Worm (Caenorhabditis elegans) whole organism, L1 larva: ENCODE results near the gene C30H6.5.

ENCODE experiments used
- egl-13 ChIP-seq: sonication (generic microtip); optimal IDR thresholded peaks from 2 replicates; lab custom pipeline; 2016; ENCODE audit warnings: missing genotype, missing genetic modification reagents, missing genetic modification characterization, missing compliant biosample characterization
- fkh-10 ChIP-seq: sonication (generic microtip); optimal IDR thresholded peaks from 2 replicates; lab custom pipeline; 2017; ENCODE audit warnings: missing biosample characterization, missing genetic modification reagents, missing genetic modification characterization
- fos-1 ChIP-seq: fragments of 150-350 bp; optimal IDR thresholded peaks from 2 replicates; lab custom pipeline; 2014; ENCODE audit warnings: missing biosample characterization, missing genetic modification characterization
- grh-1 ChIP-seq: fragments of 200-800 bp; sonication (Bioruptor generic); IDR thresholded peaks from 2 replicates; pipeline ENCODE4 v1.3.6; 2022; ENCODE audit warnings: missing genetic modification reagents, missing genetic modification characterization, missing compliant biosample characterization
- hpl-2 ChIP-seq: fragments of 150-350 bp; optimal IDR thresholded peaks from 2 replicates; lab custom pipeline; 2014; ENCODE audit warnings: missing biosample characterization, missing genetic modification reagents, missing genetic modification characterization
- lin-35 ChIP-seq, 2 experiments: fragments of 150-350 bp; optimal IDR thresholded peaks; 2 replicates each; lab custom pipeline; 2014; ENCODE audit warnings: missing biosample characterization in 2 of 2, missing genetic modification characterization in 2 of 2, missing genetic modification reagents in 2 of 2
- lin-39 ChIP-seq: fragments of 150-350 bp; optimal IDR thresholded peaks from 2 replicates; lab custom pipeline; 2014; ENCODE audit warnings: missing biosample characterization, missing genetic modification reagents, missing genetic modification characterization
- nhr-85 ChIP-seq: sonication (generic microtip); peaks from one replicate; lab custom pipeline; 2016; ENCODE audit warnings: missing genetic modification characterization, inconsistent platforms, missing compliant biosample characterization
- nhr-90 ChIP-seq: sonication (generic microtip); optimal IDR thresholded peaks from 2 replicates; lab custom pipeline; 2016; ENCODE audit warnings: mild to moderate bottlenecking, missing genetic modification characterization, missing compliant biosample characterization; ENCODE audit not compliant: poor library complexity
- snpc-4 ChIP-seq: fragments of 150-350 bp; optimal IDR thresholded peaks from 2 replicates; lab custom pipeline; 2014; ENCODE audit warnings: missing biosample characterization, missing genetic modification characterization
- tbx-2 ChIP-seq: sonication (generic microtip); optimal IDR thresholded peaks from 2 replicates; lab custom pipeline; 2016; ENCODE audit warnings: missing genetic modification characterization, missing compliant biosample characterization
- zag-1 ChIP-seq: fragments of 150-350 bp; optimal IDR thresholded peaks from 2 replicates; lab custom pipeline; 2014; ENCODE audit warnings: missing biosample characterization, missing genetic modification characterization
- ztf-11 ChIP-seq, 2 experiments: sonication (generic microtip); optimal IDR thresholded peaks; 2 replicates each; lab custom pipeline; 2016 to 2017; ENCODE audit warnings: missing genetic modification characterization in 2 of 2, missing biosample characterization in 1 of 2, missing compliant biosample characterization in 1 of 2

ce11 chrIV:17335031-17335430, 36.5 kb upstream of the C30H6.5 start, which contains the start of gene C49C3.8:
- no peak for TF ChIP-seq nhr-90 (tag; lab: Kevin White, UChicago)
- TF ChIP-seq fos-1: no peak
- TF ChIP-seq nhr-85 (tag; lab: Kevin White, UChicago): no peak
- no peak for TF ChIP-seq tbx-2 (tag; lab: Kevin White, UChicago)
- no peak for TF ChIP-seq lin-35 (GFP tag; optimal IDR thresholded peaks at IDR 0.05; lab: Kevin White, UChicago)
- TF ChIP-seq fkh-10 (GFP tag; lab: Kevin White, UChicago): no peak
- TF ChIP-seq zag-1 (tag; lab: Kevin White, UChicago): no peak
- no peak for TF ChIP-seq snpc-4 (tag; lab: Kevin White, UChicago)
- TF ChIP-seq hpl-2 (GFP tag; lab: Kevin White, UChicago): no peak
- no peak for TF ChIP-seq grh-1 (GFP tag; lab: Robert Waterston, UW)
- TF ChIP-seq egl-13 (tag; lab: Kevin White, UChicago): no peak
- TF ChIP-seq ztf-11 (tag; optimal IDR thresholded peaks at IDR 0.05; lab: Kevin White, UChicago): no peak
- no peak for TF ChIP-seq lin-39 (tag; lab: Kevin White, UChicago)
